Worm (Caenorhabditis elegans): ENCODE data around the gene ugt-53.

Gene ugt-53

DNA sequence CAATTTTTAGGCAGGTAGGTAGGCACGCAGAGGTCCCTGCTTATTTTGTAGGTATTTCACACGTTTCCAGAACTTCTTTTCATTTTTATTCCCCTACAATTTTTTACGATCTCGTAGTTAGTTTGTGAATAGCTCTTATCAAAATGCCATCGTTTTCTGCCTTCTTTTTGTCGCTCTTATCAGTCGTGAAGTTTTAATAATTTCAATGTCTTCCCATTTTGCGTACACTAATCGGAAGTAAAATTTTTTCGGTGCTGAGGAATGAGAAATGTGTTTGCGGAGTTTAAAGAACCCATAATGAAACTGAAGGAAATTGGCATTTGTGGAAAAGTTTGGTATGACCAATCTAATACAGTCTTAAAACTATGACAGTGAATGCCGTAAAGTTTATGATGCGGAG, 31.2 kb downstream of the ugt-53 start:
- TF ChIP-seq nhr-76 (tag; optimal IDR thresholded peaks at IDR 0.05) (no peak), nhr-42 (GFP tag; IDR thresholded peaks at IDR 0.05) (no peak), daf-16 (GFP tag; optimal IDR thresholded peaks at IDR 0.05) (no peak), daf-16 (tag; optimal IDR thresholded peaks at IDR 0.05) (peak; percentile 31), nhr-77 (tag; optimal IDR thresholded peaks at IDR 0.05) (peak; percentile 17), nhr-28 (tag; optimal IDR thresholded peaks at IDR 0.05) (peak; percentile 86), zip-2 (tag; optimal IDR thresholded peaks at IDR 0.05) (no peak), Y75B8A.6 (GFP tag; IDR thresholded peaks at IDR 0.05) (no peak), F44E2.7 (GFP tag; IDR thresholded peaks at IDR 0.05) (no peak), ceh-32 (tag; optimal IDR thresholded peaks at IDR 0.05; ENCODE audit: poor library complexity) (no peak), hlh-11 (tag; optimal IDR thresholded peaks at IDR 0.05) (no peak), egl-43 (GFP tag; IDR thresholded peaks at IDR 0.05) (no peak), ztf-7 (tag; optimal IDR thresholded peaks at IDR 0.05) (no peak), dmd-6 (GFP tag; IDR thresholded peaks at IDR 0.05) (peak; percentile 66), arid-1 (GFP tag; conservative IDR thresholded peaks at IDR 0.05) (no peak), php-3 (GFP tag; IDR thresholded peaks at IDR 0.05) (peak; percentile 75), F49E8.2 (tag; optimal IDR thresholded peaks at IDR 0.05; ENCODE audit: borderline replicate concordance) (no peak), dve-1 (tag; optimal IDR thresholded peaks at IDR 0.05; ENCODE audit: insufficient read depth) (peak; percentile 47), daf-8 (GFP tag; IDR thresholded peaks at IDR 0.05) (no peak), dmd-8 (GFP tag; IDR thresholded peaks at IDR 0.05) (no peak), ceh-44 (GFP tag; IDR thresholded peaks at IDR 0.05) (no peak), saeg-2 (GFP tag; IDR thresholded peaks at IDR 0.05) (no peak), ztf-11 (tag; optimal IDR thresholded peaks at IDR 0.05) (no peak), sdz-12 (GFP tag; optimal IDR thresholded peaks at IDR 0.05) (no peak), madf-9 (GFP tag; conservative IDR thresholded peaks at IDR 0.05) (no peak), zfp-3 (GFP tag; conservative IDR thresholded peaks at IDR 0.05) (no peak), hif-1 (tag; optimal IDR thresholded peaks at IDR 0.05) (no peak), mxl-2 (GFP tag; conservative IDR thresholded peaks at IDR 0.05) (no peak), attf-4 (tag; optimal IDR thresholded peaks at IDR 0.05) (no peak), ceh-82 (tag; optimal IDR thresholded peaks at IDR 0.05) (no peak), unc-62 (GFP tag; optimal IDR thresholded peaks at IDR 0.05 in 1 of 2) (peak in 1 of 2 experiments; percentile 70), unc-62 (tag; optimal IDR thresholded peaks at IDR 0.05) (no peak), fkh-10 (GFP tag; optimal IDR thresholded peaks at IDR 0.05) (no peak), daf-19 (GFP tag; conservative IDR thresholded peaks at IDR 0.05) (no peak), snpc-4 (tag; optimal IDR thresholded peaks at IDR 0.05) (no peak), pqm-1 (tag; optimal IDR thresholded peaks at IDR 0.05) (peak; percentile 74), daf-12 (tag; optimal IDR thresholded peaks at IDR 0.05) (no peak)

DNA sequence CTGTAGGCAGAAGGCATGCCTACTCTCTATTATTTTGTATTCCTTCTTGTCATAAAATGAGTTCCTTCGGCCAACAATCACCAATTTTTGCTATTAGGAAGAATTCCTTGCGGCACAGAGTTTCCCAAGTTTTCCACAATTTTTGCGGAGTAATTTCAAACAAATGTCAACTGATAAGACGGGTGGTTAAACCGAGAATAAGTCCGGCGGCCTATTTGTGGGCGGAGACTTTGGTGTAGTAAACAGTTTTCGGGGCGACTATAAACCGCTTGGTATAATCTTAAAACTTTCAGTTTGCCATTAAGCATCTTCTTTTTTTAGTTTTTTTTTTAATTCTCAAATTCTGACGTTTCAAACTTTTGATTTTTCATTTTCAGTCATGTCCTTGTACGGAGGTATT, 31.9 kb downstream of the ugt-53 start, which contains the start of gene ifc-1:
ifc-1 (plus strand) TSS at position 378 of the 400 bp plus-strand sequence.
- peak; percentile 46 for TF ChIP-seq dmd-6 (GFP tag; IDR thresholded peaks at IDR 0.05)
- peak; percentile 52 for TF ChIP-seq nhr-28 (tag; optimal IDR thresholded peaks at IDR 0.05)
- TF ChIP-seq daf-16 (GFP tag; optimal IDR thresholded peaks at IDR 0.05): no peak
- TF ChIP-seq daf-16 (tag; optimal IDR thresholded peaks at IDR 0.05): peak; percentile 76
- no peak for TF ChIP-seq ceh-32 (tag; optimal IDR thresholded peaks at IDR 0.05; ENCODE audit: poor library complexity)
- peak; percentile 33 for TF ChIP-seq dve-1 (tag; optimal IDR thresholded peaks at IDR 0.05; ENCODE audit: insufficient read depth)
- no peak for TF ChIP-seq ceh-82 (tag; optimal IDR thresholded peaks at IDR 0.05)
- peak; percentile 13 for TF ChIP-seq hlh-11 (tag; optimal IDR thresholded peaks at IDR 0.05)
- no peak for TF ChIP-seq sdz-12 (GFP tag; optimal IDR thresholded peaks at IDR 0.05)
- no peak for TF ChIP-seq ctbp-1 (GFP tag; IDR thresholded peaks at IDR 0.05)

DNA sequence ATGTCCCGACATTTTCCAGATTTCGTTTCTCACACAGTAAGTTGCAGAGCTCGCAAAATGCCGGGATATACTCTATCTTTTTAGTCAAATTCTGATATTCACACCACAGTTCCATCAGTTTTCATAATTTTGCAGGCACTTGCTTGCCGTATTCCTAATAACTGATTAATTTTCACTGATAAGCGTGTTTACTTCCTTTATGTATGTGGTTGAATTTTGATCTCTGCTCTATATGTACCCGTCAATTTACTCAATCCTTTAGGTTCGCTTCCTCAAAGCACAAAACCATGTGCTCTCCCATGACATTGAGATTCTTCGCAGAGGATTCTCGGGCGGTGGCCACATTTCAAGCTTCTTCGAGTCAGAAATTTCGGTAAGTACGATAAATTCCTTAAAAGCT, 32.4 kb downstream of the ugt-53 start:
- TF ChIP-seq set-16 (GFP tag; IDR thresholded peaks at IDR 0.05) (no peak), dmd-6 (GFP tag; IDR thresholded peaks at IDR 0.05) (peak; percentile 81), lin-38 (GFP tag; IDR thresholded peaks at IDR 0.05) (no peak), zip-2 (tag; optimal IDR thresholded peaks at IDR 0.05) (no peak), mdl-1 (tag; optimal IDR thresholded peaks at IDR 0.05) (no peak), daf-16 (GFP tag; optimal IDR thresholded peaks at IDR 0.05) (no peak), daf-16 (tag; optimal IDR thresholded peaks at IDR 0.05) (peak; percentile 55), hif-1 (tag; optimal IDR thresholded peaks at IDR 0.05) (no peak), Y5F2A.4 (GFP tag; optimal IDR thresholded peaks at IDR 0.05) (no peak), nhr-28 (tag; optimal IDR thresholded peaks at IDR 0.05) (peak; percentile 61), pqm-1 (tag; optimal IDR thresholded peaks at IDR 0.05) (peak; percentile 11), nhr-237 (tag; optimal IDR thresholded peaks at IDR 0.05) (no peak), pha-4 (GFP tag; IDR thresholded peaks at IDR 0.05) (no peak), pha-4 (tag; optimal IDR thresholded peaks at IDR 0.05) (no peak), ces-1 (GFP tag; optimal IDR thresholded peaks at IDR 0.05) (no peak), ztf-11 (tag; optimal IDR thresholded peaks at IDR 0.05) (no peak), spr-1 (tag; optimal IDR thresholded peaks at IDR 0.05) (no peak), lin-29 (GFP tag; IDR thresholded peaks at IDR 0.05) (no peak), mxl-3 (GFP tag; optimal IDR thresholded peaks at IDR 0.05) (no peak)

Measured in whole organism, L4 larva.